Worm (Caenorhabditis elegans): ENCODE measurements around the gene F26F4.5.

DNA sequence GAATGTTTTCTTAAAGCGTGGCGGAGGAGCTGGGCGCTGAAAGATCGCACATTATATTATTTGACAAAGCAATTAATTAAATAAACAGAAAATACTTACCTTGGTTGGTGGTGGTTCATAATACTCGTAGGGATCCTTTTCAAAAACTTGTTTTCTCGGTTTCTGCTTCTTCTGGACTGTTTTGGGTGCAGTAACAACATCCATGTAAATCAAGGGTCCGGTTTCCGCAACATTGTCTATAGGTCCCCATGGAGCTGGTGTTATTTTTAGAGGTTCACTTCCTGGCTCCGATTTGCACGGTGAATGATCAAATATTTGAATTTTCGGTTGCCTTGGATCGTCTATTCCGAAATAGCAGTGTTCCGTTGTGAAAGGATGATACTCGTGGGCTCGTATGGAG is 33.1 kb upstream of the F26F4.5 start:
- TF ChIP-seq him-1 (tag; optimal IDR thresholded peaks at IDR 0.05) (no peak), dao-5 (tag; optimal IDR thresholded peaks at IDR 0.05) (no peak)

All from whole organism, L4/young adult.